Fruit fly (Drosophila melanogaster): ENCODE measurements around the gene ppk15.

DNA sequence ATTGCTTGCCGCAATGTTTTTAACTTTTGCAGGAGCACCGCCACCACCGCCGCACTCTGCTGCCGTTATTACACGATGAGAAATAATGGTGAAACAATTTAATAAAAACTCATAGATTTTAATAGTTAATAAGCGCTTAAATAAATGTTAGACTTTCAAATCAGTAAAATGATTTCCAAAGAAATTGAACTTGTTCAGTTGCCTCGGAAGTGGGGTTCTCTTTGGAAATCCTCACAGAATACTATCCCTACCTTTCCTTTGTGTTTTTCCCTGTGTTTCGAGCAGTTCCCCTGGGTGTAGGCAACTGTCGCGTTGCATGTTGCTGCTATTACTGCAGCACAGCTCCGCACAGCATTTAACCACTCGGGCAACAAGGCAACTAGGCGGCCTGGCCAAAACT lies 24.8 kb upstream of the ppk15 start:
- TF ChIP-seq cnc (optimal IDR thresholded peaks at IDR 0.05) (no peak), CG12768 (GFP tag; optimal IDR thresholded peaks at IDR 0.05) (no peak), Crg-1 (GFP tag; optimal IDR thresholded peaks at IDR 0.05) (no peak)

All from whole organism, adult.